Worm (Caenorhabditis elegans): ENCODE measurements around the gene F52G3.8.

DNA sequence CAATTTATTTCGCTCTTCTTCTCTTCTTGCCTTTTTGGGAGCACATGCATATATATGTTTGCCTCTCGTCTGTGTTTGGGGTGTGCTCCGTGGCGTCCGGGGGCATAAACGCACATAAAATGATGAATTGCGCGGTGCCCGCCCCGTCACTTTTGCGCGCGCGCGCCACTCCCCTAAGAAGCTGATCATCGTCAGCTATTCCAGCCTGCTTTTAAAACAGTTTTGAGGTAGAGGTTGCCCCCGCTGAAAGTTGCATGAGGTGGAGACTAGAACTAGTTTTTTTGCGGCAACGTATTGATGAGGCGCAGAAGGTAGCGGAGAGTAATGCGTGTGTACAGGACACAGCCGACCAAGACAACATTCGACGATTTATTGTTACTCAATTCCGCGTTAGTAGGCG is 46.9 kb upstream of the F52G3.8 start:
- no peak for TF ChIP-seq T22C8.4 (GFP tag; IDR thresholded peaks at IDR 0.05)
- TF ChIP-seq ztf-23 (GFP tag; IDR thresholded peaks at IDR 0.05), result peak; percentile 62; the same call in 1 of the 2 replicates
- TF ChIP-seq cog-1 (tag; optimal IDR thresholded peaks at IDR 0.05), result no peak
- no peak for TF ChIP-seq tab-1 (GFP tag; IDR thresholded peaks at IDR 0.05)

Measured in whole organism, midembryonic.